Fruit fly (Drosophila melanogaster): ENCODE results near the gene PTPMT1.

PTPMT1 gene

DNA sequence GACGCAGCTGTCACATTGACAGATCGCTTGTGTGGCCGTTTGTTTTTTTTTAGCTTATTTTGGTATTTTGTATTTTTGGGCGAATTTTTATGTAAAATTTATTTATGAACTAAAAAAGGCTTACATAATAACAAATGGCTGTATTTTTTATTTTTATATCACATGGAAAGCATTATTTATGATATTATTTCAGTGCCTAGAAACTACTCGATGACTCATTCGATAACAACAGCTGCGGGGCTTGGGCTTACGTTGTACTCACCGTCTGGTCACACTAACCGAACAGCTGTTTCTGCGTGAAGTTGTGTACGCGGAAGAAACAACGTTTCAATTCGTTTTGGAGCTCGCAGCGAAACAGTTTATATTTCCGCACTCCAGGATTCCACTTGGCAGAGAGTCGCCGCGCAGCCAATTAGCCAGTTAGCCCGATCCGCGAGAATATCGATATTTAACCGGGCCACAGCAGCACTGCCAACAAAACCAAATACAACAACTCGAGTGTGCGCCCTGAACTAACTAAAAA, 25.1 kb upstream of the PTPMT1 start, which contains the start of the genes Hmgcr and Rpn9 (continued):
- TF ChIP-seq ewg (GFP tag; optimal IDR thresholded peaks at IDR 0.05) (peak; percentile 70), ERR (GFP tag; optimal IDR thresholded peaks at IDR 0.05) (peak; percentile 11), CG15514 (GFP tag; optimal IDR thresholded peaks at IDR 0.05) (peak; percentile 67), Med (GFP tag) (peak; percentile 83), kay (GFP tag; optimal IDR thresholded peaks at IDR 0.05) (peak; percentile 35), tgo (GFP tag; IDR thresholded peaks at IDR 0.05) (no peak), CkIIα-i1 (GFP tag; IDR thresholded peaks at IDR 0.05) (no peak), BEAF-32 (GFP tag; optimal IDR thresholded peaks at IDR 0.05) (peak; percentile 55), Hmr (GFP tag; optimal IDR thresholded peaks at IDR 0.05) (peak; percentile 55), pzg (GFP tag; optimal IDR thresholded peaks at IDR 0.05) (peak; percentile 90), CG10274 (GFP tag; optimal IDR thresholded peaks at IDR 0.05) (no peak), exex (tag; optimal IDR thresholded peaks at IDR 0.05) (peak; percentile 17), NfI (GFP tag; optimal IDR thresholded peaks at IDR 0.05) (peak; percentile 30), grn (GFP tag; optimal IDR thresholded peaks at IDR 0.05) (no peak), CG34224 (GFP tag; IDR thresholded peaks at IDR 0.05; ENCODE audit: partially characterized antibody) (peak; percentile 38; the same call in 1 of the 3 replicates), gro (GFP tag; optimal IDR thresholded peaks at IDR 0.05) (peak; percentile 27), nmo (GFP tag; optimal IDR thresholded peaks at IDR 0.05) (peak; percentile 67), pfk (GFP tag; optimal IDR thresholded peaks at IDR 0.05) (peak; percentile 8), CG13287 (GFP tag; IDR thresholded peaks at IDR 0.05; ENCODE audit: partially characterized antibody) (peak; percentile 57; the same call in 1 of the 2 replicates), pan (optimal IDR thresholded peaks at IDR 0.05) (no peak), pan (GFP tag; optimal IDR thresholded peaks at IDR 0.05 in 1 of 2, IDR thresholded peaks at IDR 0.05 in 1 of 2) (no peak), Dll (GFP tag; IDR thresholded peaks at IDR 0.05; ENCODE audit: partially characterized antibody) (0 out of 4 replicates have a peak, but pooled peaks have one; percentile 40), CG33557 (GFP tag; optimal IDR thresholded peaks at IDR 0.05) (peak; percentile 24), D19A (tag; optimal IDR thresholded peaks at IDR 0.05) (peak; percentile 14), stwl (tag; optimal IDR thresholded peaks at IDR 0.05) (peak; percentile 95), Drgx (GFP tag; IDR thresholded peaks at IDR 0.05) (no peak), gt (GFP tag; IDR thresholded peaks at IDR 0.05) (no peak), BtbVII (GFP tag; optimal IDR thresholded peaks at IDR 0.05) (peak; percentile 37), CG12769 (tag; optimal IDR thresholded peaks at IDR 0.05) (no peak), MBD-R2 (GFP tag; IDR thresholded peaks at IDR 0.05) (peak; percentile 73), CG15601 (tag; optimal IDR thresholded peaks at IDR 0.05) (peak; percentile 76), Mes4 (GFP tag; optimal IDR thresholded peaks at IDR 0.05) (peak; percentile 50), nerfin-1 (tag; optimal IDR thresholded peaks at IDR 0.05) (peak; percentile 35), CG10979 (tag; optimal IDR thresholded peaks at IDR 0.05) (no peak), wek (GFP tag; optimal IDR thresholded peaks at IDR 0.05) (peak; percentile 30), Bdp1 (GFP tag; optimal IDR thresholded peaks at IDR 0.05) (peak; percentile 20), CG3726 (GFP tag; IDR thresholded peaks at IDR 0.05) (no peak), HmgZ (tag; optimal IDR thresholded peaks at IDR 0.05) (peak; percentile 32), gsb-n (tag; optimal IDR thresholded peaks at IDR 0.05) (peak; percentile 49), YL-1 (GFP tag; optimal IDR thresholded peaks at IDR 0.05) (peak; percentile 87), knrl (GFP tag; IDR thresholded peaks at IDR 0.05; ENCODE audit: partially characterized antibody) (peak; percentile 9; the same call in 1 of the 3 replicates), Opbp (GFP tag; IDR thresholded peaks at IDR 0.05; ENCODE audit: partially characterized antibody) (0 out of 3 replicates have a peak, but pooled peaks have one; percentile 48), CG34422 (GFP tag; IDR thresholded peaks at IDR 0.05) (peak; percentile 67; the same call in 1 of the 3 replicates), CG12155 (GFP tag; optimal IDR thresholded peaks at IDR 0.05) (no peak), Blimp-1 (GFP tag; optimal IDR thresholded peaks at IDR 0.05) (peak; percentile 11), br (optimal IDR thresholded peaks at IDR 0.05) (no peak), CG15269 (tag; optimal IDR thresholded peaks at IDR 0.05) (peak; percentile 16), z (GFP tag; IDR thresholded peaks at IDR 0.05) (no peak), Lhr (GFP tag; optimal IDR thresholded peaks at IDR 0.05) (peak; percentile 79)
